Fruit fly (Drosophila melanogaster) whole organism, prepupa: Measurements from ENCODE around the gene CG32971.
A peak's percentile ranks its signal among the peaks of the same experiment; 100 is the strongest.

Experiments used
- Blimp-1 ChIP-seq: fragments of 200-800 bp; sonication (Bioruptor generic); optimal IDR thresholded peaks from 3 replicates; lab custom pipeline; 2017; ENCODE audit warnings: missing biosample characterization, missing genetic modification characterization, mild to moderate bottlenecking, moderate library complexity, missing genetic modification reagents
- CG10631 ChIP-seq: fragments of 200-800 bp; sonication (Bioruptor generic); optimal IDR thresholded peaks from 2 replicates; lab custom pipeline; 2016; ENCODE audit warnings: missing biosample characterization, missing genetic modification characterization
- CG10669 ChIP-seq: fragments of 200-800 bp; sonication (Bioruptor generic); optimal IDR thresholded peaks from 3 replicates; lab custom pipeline; 2018; ENCODE audit warnings: missing biosample characterization, mild to moderate bottlenecking, missing genetic modification characterization, moderate library complexity
- CG11294 ChIP-seq: fragments of 200-800 bp; sonication (Bioruptor generic); IDR thresholded peaks from 2 replicates; pipeline ENCODE4 v1.3.6; 2022; ENCODE audit warnings: missing biosample characterization, missing genetic modification characterization
- CG11762 ChIP-seq: fragments of 200-800 bp; sonication (Bioruptor generic); optimal IDR thresholded peaks from 3 replicates; lab custom pipeline; 2016; ENCODE audit warnings: missing biosample characterization, missing genetic modification characterization; ENCODE audit not compliant: insufficient read depth
- CG11902 ChIP-seq: fragments of 200-800 bp; sonication (Bioruptor generic); optimal IDR thresholded peaks from 3 replicates; lab custom pipeline; 2016; ENCODE audit warnings: missing biosample characterization, missing genetic modification characterization
- CG15336 ChIP-seq: fragments of 200-800 bp; sonication (Bioruptor generic); IDR thresholded peaks from 2 replicates; pipeline ENCODE4 v1.3.6; 2022; ENCODE audit warnings: missing biosample characterization, missing genetic modification characterization
- CG16779 ChIP-seq: fragments of 200-800 bp; sonication (Bioruptor generic); optimal IDR thresholded peaks from 3 replicates; lab custom pipeline; 2017; ENCODE audit warnings: missing biosample characterization, mild to moderate bottlenecking, missing genetic modification characterization
- CG3032 ChIP-seq: fragments of 200-800 bp; optimal IDR thresholded peaks from 2 replicates; lab custom pipeline; 2019; ENCODE audit warnings: missing biosample characterization, mild to moderate bottlenecking, missing genetic modification characterization, moderate library complexity
- CG31627 ChIP-seq: fragments of 200-800 bp; sonication (Bioruptor generic); optimal IDR thresholded peaks from 3 replicates; lab custom pipeline; 2016; ENCODE audit warnings: missing biosample characterization, missing genetic modification characterization
- CG32006 ChIP-seq: fragments of 200-800 bp; sonication (Bioruptor generic); optimal IDR thresholded peaks from 3 replicates; lab custom pipeline; 2017; ENCODE audit warnings: missing biosample characterization, mild to moderate bottlenecking, missing genetic modification characterization
- CG6163 ChIP-seq: fragments of 200-800 bp; sonication (Bioruptor generic); IDR thresholded peaks from 3 replicates; pipeline ENCODE4 v1.3.6; 2022; ENCODE audit warnings: missing biosample characterization, missing genetic modification characterization
- CG6792 ChIP-seq: fragments of 200-800 bp; sonication (Bioruptor generic); optimal IDR thresholded peaks from 3 replicates; lab custom pipeline; 2016; ENCODE audit warnings: missing biosample characterization, missing genetic modification characterization
- CG6808 ChIP-seq: fragments of 200-800 bp; sonication (Bioruptor generic); optimal IDR thresholded peaks from 3 replicates; lab custom pipeline; 2017; ENCODE audit warnings: missing biosample characterization, missing genetic modification characterization, mild to moderate bottlenecking, moderate library complexity, missing genetic modification reagents
- CG8119 ChIP-seq: fragments of 200-800 bp; sonication (Bioruptor generic); IDR thresholded peaks from 3 replicates; pipeline ENCODE4 v1.3.6; 2022; ENCODE audit warnings: missing biosample characterization, missing genetic modification characterization
- CG8319 ChIP-seq: fragments of 200-800 bp; sonication (Bioruptor generic); optimal IDR thresholded peaks from 3 replicates; lab custom pipeline; 2016; ENCODE audit warnings: missing biosample characterization, missing genetic modification characterization
- CG9139 ChIP-seq: fragments of 200-800 bp; sonication (Bioruptor generic); optimal IDR thresholded peaks from 3 replicates; lab custom pipeline; 2017; ENCODE audit warnings: missing biosample characterization, mild to moderate bottlenecking, missing genetic modification characterization
- Eip75B ChIP-seq: fragments of 200-800 bp; sonication (Bioruptor generic); optimal IDR thresholded peaks from 3 replicates; lab custom pipeline; 2016; ENCODE audit warnings: missing biosample characterization, missing genetic modification characterization
- Eip78C ChIP-seq: fragments of 200-800 bp; sonication (Bioruptor generic); peaks from one replicate; lab custom pipeline; 2016; ENCODE audit warnings: missing biosample characterization, missing genetic modification characterization
- Ets96B ChIP-seq: fragments of 200-800 bp; optimal IDR thresholded peaks from 2 replicates; lab custom pipeline; 2019; ENCODE audit warnings: missing biosample characterization, mild to moderate bottlenecking, missing genetic modification characterization, moderate library complexity
- Gug ChIP-seq: fragments of 200-800 bp; sonication (Bioruptor generic); IDR thresholded peaks from 2 replicates; pipeline ENCODE4 v1.3.6; 2022; ENCODE audit warnings: missing biosample characterization, missing genetic modification characterization
- Hr38 ChIP-seq: sonication (Bioruptor generic); optimal IDR thresholded peaks from 2 replicates; lab custom pipeline; 2016; ENCODE audit warnings: missing biosample characterization, missing genetic modification characterization
- Hr39 ChIP-seq: fragments of 200-800 bp; sonication (Bioruptor generic); optimal IDR thresholded peaks from 2 replicates; lab custom pipeline; 2016; ENCODE audit warnings: missing biosample characterization, missing genetic modification characterization
- Hr4 ChIP-seq: fragments of 200-800 bp; sonication (Bioruptor generic); optimal IDR thresholded peaks from 3 replicates; lab custom pipeline; 2016; ENCODE audit warnings: missing biosample characterization, missing genetic modification characterization
- OdsH ChIP-seq: fragments of 200-800 bp; sonication (Bioruptor generic); optimal IDR thresholded peaks from 3 replicates; lab custom pipeline; 2016; ENCODE audit warnings: missing biosample characterization, missing genetic modification characterization
- Sox102F ChIP-seq: fragments of 200-800 bp; sonication (Bioruptor generic); optimal IDR thresholded peaks from 2 replicates; lab custom pipeline; 2016; ENCODE audit warnings: missing biosample characterization, mild to moderate bottlenecking, missing genetic modification characterization
- Sox14 ChIP-seq: fragments of 200-800 bp; sonication (Bioruptor generic); optimal IDR thresholded peaks from 3 replicates; lab custom pipeline; 2016; ENCODE audit warnings: missing biosample characterization, missing genetic modification characterization
- acj6 ChIP-seq: fragments of 200-800 bp; sonication (Bioruptor generic); optimal IDR thresholded peaks from 3 replicates; lab custom pipeline; 2016; ENCODE audit warnings: missing biosample characterization, missing genetic modification characterization
- dac ChIP-seq: fragments of 200-800 bp; sonication (Bioruptor generic); optimal IDR thresholded peaks from 2 replicates; lab custom pipeline; 2017; ENCODE audit warnings: missing biosample characterization, mild to moderate bottlenecking, missing genetic modification characterization
- eg ChIP-seq: fragments of 200-800 bp; sonication (Bioruptor generic); IDR thresholded peaks from 3 replicates; pipeline ENCODE4 v1.3.6; 2022; ENCODE audit warnings: missing biosample characterization, missing genetic modification characterization
- fd59A ChIP-seq: fragments of 200-800 bp; sonication (Bioruptor generic); optimal IDR thresholded peaks from 2 replicates; lab custom pipeline; 2017; ENCODE audit warnings: missing biosample characterization, mild to moderate bottlenecking, missing genetic modification characterization, missing genetic modification reagents
- fd85E ChIP-seq: fragments of 200-800 bp; sonication (Bioruptor generic); optimal IDR thresholded peaks from 3 replicates; lab custom pipeline; 2016; ENCODE audit warnings: missing biosample characterization, missing genetic modification characterization
- fkh ChIP-seq: fragments of 200-800 bp; sonication (Bioruptor generic); optimal IDR thresholded peaks from 3 replicates; lab custom pipeline; 2017; ENCODE audit warnings: missing biosample characterization, mild to moderate bottlenecking, missing genetic modification characterization, moderate library complexity
- lz ChIP-seq: fragments of 200-800 bp; sonication (Bioruptor generic); optimal IDR thresholded peaks from 3 replicates; lab custom pipeline; 2016; ENCODE audit warnings: missing biosample characterization, missing genetic modification characterization
- net ChIP-seq: fragments of 200-800 bp; sonication (Bioruptor generic); optimal IDR thresholded peaks from 3 replicates; lab custom pipeline; 2016; ENCODE audit warnings: missing biosample characterization, missing genetic modification characterization
- pdm3 ChIP-seq: fragments of 200-800 bp; sonication (Bioruptor generic); optimal IDR thresholded peaks from 3 replicates; lab custom pipeline; 2016; ENCODE audit warnings: missing biosample characterization, missing genetic modification characterization
- salr ChIP-seq, 2 experiments: fragments of 200-800 bp; sonication (Bioruptor generic); optimal IDR thresholded peaks; 3 replicates each; lab custom pipeline; 2016 to 2018; ENCODE audit warnings: missing biosample characterization in 2 of 2, missing genetic modification characterization in 2 of 2, mild to moderate bottlenecking in 1 of 2
- spab ChIP-seq: fragments of 200-800 bp; sonication (Bioruptor generic); optimal IDR thresholded peaks from 2 replicates; lab custom pipeline; 2017; ENCODE audit warnings: missing biosample characterization, mild to moderate bottlenecking, missing genetic modification characterization, missing genetic modification reagents
- ss ChIP-seq, 2 experiments: fragments of 200-800 bp; sonication (Bioruptor generic); optimal IDR thresholded peaks; 2 replicates in 1 of 2; 3 replicates in 1 of 2; lab custom pipeline; 2017 to 2018; ENCODE audit warnings: mild to moderate bottlenecking in 2 of 2, missing biosample characterization in 2 of 2, missing genetic modification characterization in 2 of 2, moderate library complexity in 1 of 2
- svp ChIP-seq: fragments of 200-800 bp; sonication (Bioruptor generic); peaks from one replicate; lab custom pipeline; 2016; ENCODE audit warnings: missing biosample characterization, missing genetic modification characterization
- topi ChIP-seq: fragments of 200-800 bp; sonication (Bioruptor generic); optimal IDR thresholded peaks from 3 replicates; lab custom pipeline; 2016; ENCODE audit warnings: missing biosample characterization, missing genetic modification characterization
- vri ChIP-seq: fragments of 200-800 bp; sonication (Bioruptor generic); optimal IDR thresholded peaks from 3 replicates; lab custom pipeline; 2016; ENCODE audit warnings: missing biosample characterization, mild to moderate bottlenecking, missing genetic modification characterization

CG32971 gene

dm6 chr2L:14230050-14230449 lies 44.6 kb upstream of the CG32971 start:
- TF ChIP-seq acj6 (GFP tag; lab: Kevin White, UChicago): no peak
- peak; percentile 37 for TF ChIP-seq svp (GFP tag; lab: Kevin White, UChicago)
- TF ChIP-seq Eip78C: peak; percentile 6
- TF ChIP-seq, all 60 proteins: peak for 2

DNA sequence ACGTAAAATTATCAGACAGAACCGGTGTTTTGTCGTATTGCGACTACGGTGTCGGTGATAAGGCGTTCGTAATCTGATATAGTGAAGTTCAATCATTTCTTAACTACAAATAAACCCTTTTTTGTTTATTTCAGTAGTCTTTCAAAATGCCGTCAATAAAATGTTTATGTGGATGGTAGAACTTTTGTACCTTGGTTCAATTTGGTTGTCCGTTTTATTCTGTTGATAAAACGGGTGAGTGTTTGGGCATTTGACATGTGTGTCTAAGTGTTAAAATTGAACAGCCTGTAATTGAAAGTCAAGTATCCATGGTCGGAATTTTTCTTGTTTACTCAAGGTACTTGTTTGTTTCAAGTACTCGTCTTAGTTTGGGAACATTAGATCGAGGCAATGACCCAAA lies 44.1 kb upstream of the CG32971 start:
- TF ChIP-seq Gug (GFP tag; lab: Robert Waterston, UW) (no peak), CG6163 (GFP tag; lab: Robert Waterston, UW) (no peak), Hr4 (GFP tag; lab: Kevin White, UChicago) (no peak), fkh (GFP tag; lab: Kevin White, UChicago) (peak; percentile 69), Blimp-1 (GFP tag; lab: Kevin White, UChicago) (no peak), ss (GFP tag; optimal IDR thresholded peaks at IDR 0.05; lab: Kevin White, UChicago) (no peak), fd85E (GFP tag; lab: Kevin White, UChicago) (no peak), net (GFP tag; lab: Kevin White, UChicago) (no peak)

DNA sequence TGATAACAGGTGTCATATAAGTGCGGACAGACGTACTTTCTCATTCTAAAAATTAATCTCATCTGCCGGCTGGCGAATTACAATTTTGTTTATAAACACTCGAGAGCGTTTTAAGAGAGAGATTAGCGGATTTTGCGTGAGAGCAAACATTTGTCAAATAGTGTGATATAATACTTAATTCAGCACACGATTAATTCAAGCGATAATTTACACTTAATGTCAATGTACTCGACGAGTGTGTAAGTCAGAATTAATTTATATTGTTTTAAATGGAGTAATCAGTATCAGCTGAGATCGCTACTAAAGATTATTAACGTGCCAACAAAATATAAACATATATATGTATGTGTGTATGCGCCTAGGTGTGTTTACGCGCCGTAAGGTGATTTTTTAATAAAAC lies 41.9 kb upstream of the CG32971 start:
- TF ChIP-seq Sox14 (GFP tag; lab: Kevin White, UChicago) (no peak), CG8319 (GFP tag; lab: Kevin White, UChicago) (no peak), Hr39 (GFP tag; lab: Kevin White, UChicago) (no peak), Sox102F (GFP tag; lab: Kevin White, UChicago) (no peak), CG6808 (GFP tag; lab: Kevin White, UChicago) (no peak), CG11762 (no peak), CG6163 (GFP tag; lab: Robert Waterston, UW) (no peak), svp (GFP tag; lab: Kevin White, UChicago) (peak; percentile 29), CG9139 (GFP tag; lab: Kevin White, UChicago) (no peak), CG10669 (no peak), CG11902 (GFP tag; lab: Kevin White, UChicago) (no peak), vri (GFP tag; lab: Kevin White, UChicago) (peak; percentile 68), fd85E (GFP tag; lab: Kevin White, UChicago) (no peak), Ets96B (tag; lab: Kevin White, UChicago) (no peak), OdsH (no peak)

DNA sequence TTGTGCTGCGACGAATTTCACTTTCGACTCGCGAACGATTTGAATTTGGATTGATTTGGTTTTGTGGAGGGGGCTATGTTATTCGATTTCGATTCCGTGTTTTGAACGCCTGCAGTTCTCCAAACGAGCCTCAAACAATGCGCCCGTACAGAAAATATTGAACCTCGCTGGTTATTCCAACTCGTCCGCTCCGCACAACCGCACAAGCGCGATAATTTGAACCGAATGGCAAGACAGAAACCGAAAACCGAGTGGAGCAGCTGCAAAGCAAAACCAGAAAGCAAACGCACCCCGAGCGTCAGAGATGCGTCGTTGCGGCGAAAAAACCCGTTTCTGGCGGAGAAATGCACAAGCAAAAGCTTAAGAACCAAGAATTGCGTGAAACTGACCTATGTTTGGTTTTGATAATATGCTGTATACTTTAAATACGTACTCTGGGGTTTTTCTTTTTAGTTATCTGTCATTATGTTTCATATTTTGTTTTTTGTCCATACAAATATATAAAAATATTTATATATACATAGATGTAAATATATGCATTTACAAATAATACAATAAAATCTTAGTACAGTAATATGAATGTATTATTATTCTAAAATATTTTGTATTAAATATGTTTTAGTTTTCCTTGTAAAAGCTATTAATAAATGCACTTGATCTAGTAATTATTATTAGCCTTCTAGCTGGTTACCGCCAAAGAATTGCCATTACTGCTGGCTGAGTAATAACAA lies 40.6 kb upstream of the CG32971 start, which contains the start of gene Dyrk2:
Gene Dyrk2 (minus strand): TSS at position 231 of the 731 bp plus-strand sequence.
- TF ChIP-seq Hr4 (GFP tag; lab: Kevin White, UChicago) (peak; percentile 21), dac (GFP tag; lab: Kevin White, UChicago) (no peak), eg (GFP tag; lab: Robert Waterston, UW) (peak; percentile 69; the same call in 2 of the 3 replicates), CG6792 (GFP tag; lab: Kevin White, UChicago) (no peak), Eip75B (GFP tag; lab: Kevin White, UChicago) (peak; percentile 55), CG11762 (peak; percentile 17), CG31627 (GFP tag; lab: Kevin White, UChicago) (peak; percentile 7), acj6 (GFP tag; lab: Kevin White, UChicago) (peak; percentile 10), Hr38 (GFP tag; lab: Kevin White, UChicago) (no peak), salr (GFP tag; optimal IDR thresholded peaks at IDR 0.05; lab: Kevin White, UChicago) (peak in 1 of 2 experiments; percentile 57), pdm3 (GFP tag; lab: Kevin White, UChicago) (no peak), net (GFP tag; lab: Kevin White, UChicago) (peak; percentile 63), CG6808 (GFP tag; lab: Kevin White, UChicago) (peak; percentile 40), CG15336 (0 out of 2 replicates have a peak, but pooled peaks have one; percentile 37), CG8319 (GFP tag; lab: Kevin White, UChicago) (no peak), Sox102F (GFP tag; lab: Kevin White, UChicago) (peak; percentile 56), CG3032 (tag; lab: Kevin White, UChicago) (peak; percentile 41), Blimp-1 (GFP tag; lab: Kevin White, UChicago) (peak; percentile 14), CG16779 (tag; lab: Kevin White, UChicago) (peak; percentile 34), topi (GFP tag; lab: Kevin White, UChicago) (peak; percentile 14), fd59A (GFP tag; lab: Kevin White, UChicago) (no peak), CG8119 (GFP tag; lab: Robert Waterston, UW) (no peak), spab (GFP tag; lab: Kevin White, UChicago) (no peak), OdsH (peak; percentile 42), CG11294 (GFP tag; lab: Robert Waterston, UW) (no peak), CG10669 (no peak), lz (GFP tag; lab: Kevin White, UChicago) (peak; percentile 8), CG32006 (GFP tag; lab: Kevin White, UChicago) (peak; percentile 67), CG10631 (GFP tag; lab: Kevin White, UChicago) (peak; percentile 41), ss (GFP tag; optimal IDR thresholded peaks at IDR 0.05; lab: Kevin White, UChicago) (peak; percentile 13 to 37)
